Worm (Caenorhabditis elegans): Measurements from ENCODE around the gene T26H5.10.

ce11 chrV:15404859-15405258 is 38.7 kb downstream of the T26H5.10 start, which contains the start of gene srh-258:
- TF ChIP-seq mep-1 (tag; optimal IDR thresholded peaks at IDR 0.05) (no peak), pqm-1 (tag; optimal IDR thresholded peaks at IDR 0.05) (no peak), unc-98 (GFP tag; IDR thresholded peaks at IDR 0.05) (no peak)

Data from whole organism, L1 larva.